Worm (Caenorhabditis elegans): ENCODE measurements around the gene T26A5.8.

ce11 chrIII:6452683-6453082 lies 10.0 kb downstream of the T26A5.8 start:
- TF ChIP-seq ama-1 (optimal IDR thresholded peaks at IDR 0.05) (no peak), F13C5.2 (tag; optimal IDR thresholded peaks at IDR 0.05) (no peak), scrt-1 (GFP tag; IDR thresholded peaks at IDR 0.05) (no peak)

Data from whole organism, early embryonic.